Fruit fly (Drosophila melanogaster): Measurements from ENCODE around the gene Naa30A.
A peak's percentile ranks its signal among the peaks of the same experiment; 100 is the strongest.

Gene Naa30A

DNA sequence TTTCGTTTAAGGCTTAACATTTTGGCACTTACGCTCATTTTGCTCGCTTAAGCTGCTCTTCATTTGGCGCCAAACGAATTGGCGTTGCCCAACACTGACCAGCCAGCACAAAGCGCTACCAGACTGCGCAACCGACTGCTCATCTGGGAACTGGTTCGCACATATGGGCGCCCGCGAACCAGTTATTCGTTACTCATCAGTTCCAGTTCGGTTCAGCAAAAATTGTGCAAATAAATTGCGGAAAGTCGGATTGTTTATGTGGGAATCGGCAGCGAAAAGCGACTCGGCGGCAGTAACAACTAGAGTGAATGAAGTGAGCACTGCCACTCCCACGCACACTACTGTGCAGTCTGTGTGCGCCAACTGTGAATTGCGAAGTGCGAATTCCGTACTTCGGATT is 51.0 kb downstream of the Naa30A start, which contains the start of gene Rilpl (continued):
- TF ChIP-seq ab (GFP tag; optimal IDR thresholded peaks at IDR 0.05) (no peak), gro (GFP tag; optimal IDR thresholded peaks at IDR 0.05) (peak; percentile 39), CG8359 (GFP tag; optimal IDR thresholded peaks at IDR 0.05; ENCODE audit: borderline replicate concordance) (no peak), Hr78 (GFP tag; optimal IDR thresholded peaks at IDR 0.05) (no peak), bsh (GFP tag; optimal IDR thresholded peaks at IDR 0.05) (peak in 1 of 2 experiments; percentile 7), sens (GFP tag) (peak; percentile 64), BEAF-32 (GFP tag; optimal IDR thresholded peaks at IDR 0.05) (peak; percentile 47), CG15479 (GFP tag; optimal IDR thresholded peaks at IDR 0.05) (peak; percentile 1), Ada2b (GFP tag; IDR thresholded peaks at IDR 0.05) (no peak), unpg (GFP tag; optimal IDR thresholded peaks at IDR 0.05) (no peak), usp (GFP tag; optimal IDR thresholded peaks at IDR 0.05) (no peak), Hand (GFP tag; optimal IDR thresholded peaks at IDR 0.05) (no peak), CG12219 (GFP tag; optimal IDR thresholded peaks at IDR 0.05) (no peak), CG7556 (GFP tag; optimal IDR thresholded peaks at IDR 0.05) (no peak), CG4282 (GFP tag; optimal IDR thresholded peaks at IDR 0.05) (no peak), wdn (GFP tag; IDR thresholded peaks at IDR 0.05) (no peak), Myb (GFP tag; optimal IDR thresholded peaks at IDR 0.05) (peak; percentile 67), MESR4 (GFP tag; optimal IDR thresholded peaks at IDR 0.05) (peak; percentile 77), CG18599 (GFP tag; optimal IDR thresholded peaks at IDR 0.05) (no peak), CG18011 (GFP tag; optimal IDR thresholded peaks at IDR 0.05) (no peak), Oaz (GFP tag; IDR thresholded peaks at IDR 0.05) (no peak), CG4404 (GFP tag; IDR thresholded peaks at IDR 0.05) (no peak), dmrt99B (tag; optimal IDR thresholded peaks at IDR 0.05) (no peak), CG14667 (GFP tag; IDR thresholded peaks at IDR 0.05) (no peak), Hmx (GFP tag; optimal IDR thresholded peaks at IDR 0.05) (no peak), Hey (tag; optimal IDR thresholded peaks at IDR 0.05) (no peak), CG34422 (GFP tag; IDR thresholded peaks at IDR 0.05) (peak; percentile 7; the same call in 1 of the 3 replicates), gem (tag; optimal IDR thresholded peaks at IDR 0.05) (no peak), Kr (GFP tag; optimal IDR thresholded peaks at IDR 0.05) (no peak), CG4617 (GFP tag; optimal IDR thresholded peaks at IDR 0.05; ENCODE audit: borderline replicate concordance) (peak; percentile 81), chinmo (GFP tag; IDR thresholded peaks at IDR 0.05; ENCODE audit: partially characterized antibody) (no peak), insv (GFP tag; optimal IDR thresholded peaks at IDR 0.05) (no peak), sqz (GFP tag; optimal IDR thresholded peaks at IDR 0.05) (no peak), seq (GFP tag; IDR thresholded peaks at IDR 0.05) (no peak), Xbp1 (GFP tag; optimal IDR thresholded peaks at IDR 0.05) (peak; percentile 4), sisA (GFP tag; IDR thresholded peaks at IDR 0.05) (no peak), CG3726 (GFP tag; IDR thresholded peaks at IDR 0.05) (no peak), rib (GFP tag; IDR thresholded peaks at IDR 0.05) (peak; percentile 87), CG2120 (GFP tag; optimal IDR thresholded peaks at IDR 0.05) (peak; percentile 50), br (optimal IDR thresholded peaks at IDR 0.05) (no peak), sna (GFP tag; IDR thresholded peaks at IDR 0.05; ENCODE audit: partially characterized antibody) (no peak), emc (GFP tag; optimal IDR thresholded peaks at IDR 0.05) (peak; percentile 9), fu2 (GFP tag; optimal IDR thresholded peaks at IDR 0.05) (no peak), CG8944 (GFP tag; optimal IDR thresholded peaks at IDR 0.05) (no peak), CG10274 (GFP tag; optimal IDR thresholded peaks at IDR 0.05) (no peak), maf-S (GFP tag; optimal IDR thresholded peaks at IDR 0.05) (no peak), CG14965 (GFP tag; optimal IDR thresholded peaks at IDR 0.05; ENCODE audit: borderline replicate concordance) (no peak), tna (GFP tag; IDR thresholded peaks at IDR 0.05; ENCODE audit: partially characterized antibody) (peak; percentile 38; the same call in 1 of the 2 replicates), Stat92E (GFP tag; optimal IDR thresholded peaks at IDR 0.05) (no peak), Dip3 (GFP tag; optimal IDR thresholded peaks at IDR 0.05) (no peak), fd96Cb (tag; optimal IDR thresholded peaks at IDR 0.05) (no peak)

All from whole organism, embryonic.